Fruit fly (Drosophila melanogaster) whole organism, embryonic: ENCODE results near the gene Lamtor5.

Experiments used
- Awh ChIP-seq: fragments of 200-800 bp; sonication (Bioruptor generic); IDR thresholded peaks from 2 replicates; pipeline ENCODE4, ENCODE4 v1.3.6; 2022; ENCODE audit warnings: missing biosample characterization, missing genetic modification characterization
- Bteb2 ChIP-seq: fragments of 200-800 bp; sonication (Bioruptor generic); optimal IDR thresholded peaks from 2 replicates; lab custom pipeline; 2016; ENCODE audit warnings: missing biosample characterization, missing genetic modification characterization
- CG10147 ChIP-seq: fragments of 200-800 bp; sonication (Bioruptor generic); optimal IDR thresholded peaks from 2 replicates; lab custom pipeline; 2019; ENCODE audit warnings: missing biosample characterization, mild to moderate bottlenecking, missing genetic modification characterization, moderate library complexity
- CG10366 ChIP-seq: fragments of 200-800 bp; sonication (Bioruptor generic); IDR thresholded peaks from 2 replicates; pipeline ENCODE4 v1.3.6; 2022; ENCODE audit warnings: missing biosample characterization, missing genetic modification characterization
- CG11398 ChIP-seq: fragments of 200-800 bp; sonication (Bioruptor generic); optimal IDR thresholded peaks from 2 replicates; lab custom pipeline; 2016; ENCODE audit warnings: missing biosample characterization, missing genetic modification characterization
- CG12219 ChIP-seq: fragments of 200-800 bp; sonication (Bioruptor generic); optimal IDR thresholded peaks from 3 replicates; lab custom pipeline; 2018; ENCODE audit warnings: missing biosample characterization, mild to moderate bottlenecking, missing genetic modification characterization
- CG12744 ChIP-seq: fragments of 200-800 bp; sonication (Bioruptor generic); optimal IDR thresholded peaks from 2 replicates; lab custom pipeline; 2016; ENCODE audit warnings: missing biosample characterization, missing genetic modification characterization
- CG13775 ChIP-seq: fragments of 200-800 bp; sonication (Bioruptor generic); optimal IDR thresholded peaks from 3 replicates; lab custom pipeline; 2017; ENCODE audit warnings: missing biosample characterization, mild to moderate bottlenecking, missing genetic modification characterization
- CG14050 ChIP-seq: fragments of 200-800 bp; sonication (Bioruptor generic); IDR thresholded peaks from 3 replicates; pipeline ENCODE4 v1.3.6; 2022; ENCODE audit warnings: missing biosample characterization, missing genetic modification characterization
- CG14710 ChIP-seq: fragments of 200-800 bp; sonication (Bioruptor generic); optimal IDR thresholded peaks from 3 replicates; lab custom pipeline; 2019; ENCODE audit warnings: missing biosample characterization, mild to moderate bottlenecking, missing genetic modification characterization, moderate library complexity
- CG15514 ChIP-seq: fragments of 200-800 bp; sonication (Bioruptor generic); optimal IDR thresholded peaks from 3 replicates; lab custom pipeline; 2017; ENCODE audit warnings: missing biosample characterization, missing genetic modification characterization, mild to moderate bottlenecking, moderate library complexity, missing genetic modification reagents
- CG1602 ChIP-seq: fragments of 200-800 bp; sonication (Bioruptor generic); optimal IDR thresholded peaks from 3 replicates; lab custom pipeline; 2016; ENCODE audit warnings: missing biosample characterization, missing genetic modification characterization
- CG2202 ChIP-seq: fragments of 200-800 bp; sonication (Bioruptor generic); optimal IDR thresholded peaks from 2 replicates; lab custom pipeline; 2018; ENCODE audit warnings: missing biosample characterization, mild to moderate bottlenecking, missing genetic modification characterization
- CG2712 ChIP-seq: fragments of 200-800 bp; optimal IDR thresholded peaks from 3 replicates; lab custom pipeline; 2019; ENCODE audit warnings: missing biosample characterization, mild to moderate bottlenecking, missing genetic modification characterization, moderate library complexity
- CG3163 ChIP-seq: fragments of 200-800 bp; sonication (Bioruptor generic); optimal IDR thresholded peaks from 3 replicates; lab custom pipeline; 2016; ENCODE audit warnings: missing biosample characterization, missing genetic modification characterization
- CG4424 ChIP-seq: fragments of 200-800 bp; sonication (Bioruptor generic); optimal IDR thresholded peaks from 3 replicates; lab custom pipeline; 2016; ENCODE audit warnings: missing biosample characterization, missing genetic modification characterization
- CG6272 ChIP-seq: fragments of 200-800 bp; sonication (Bioruptor generic); IDR thresholded peaks from 2 replicates; pipeline ENCODE4 v1.3.6; 2022; ENCODE audit warnings: missing biosample characterization, missing genetic modification characterization
- CG6683 ChIP-seq: fragments of 200-800 bp; sonication (Bioruptor generic); optimal IDR thresholded peaks from 2 replicates; lab custom pipeline; 2017; ENCODE audit warnings: missing biosample characterization, mild to moderate bottlenecking, missing genetic modification characterization, missing genetic modification reagents
- CG7745 ChIP-seq: fragments of 200-800 bp; sonication (Bioruptor generic); optimal IDR thresholded peaks from 2 replicates; lab custom pipeline; 2018; ENCODE audit warnings: missing biosample characterization, mild to moderate bottlenecking, missing genetic modification characterization, moderate library complexity
- CG9215 ChIP-seq: fragments of 200-800 bp; sonication (Bioruptor generic); IDR thresholded peaks from 2 replicates; pipeline ENCODE4 v1.3.6; 2022; ENCODE audit warnings: missing biosample characterization, missing genetic modification characterization
- D19B ChIP-seq: fragments of 200-800 bp; sonication (Bioruptor generic); optimal IDR thresholded peaks from 2 replicates; lab custom pipeline; 2017; ENCODE audit warnings: missing biosample characterization, mild to moderate bottlenecking, missing genetic modification characterization
- Dip2 ChIP-seq: fragments of 200-800 bp; sonication (Bioruptor generic); IDR thresholded peaks from 2 replicates; pipeline ENCODE4 v1.3.6; 2022; ENCODE audit warnings: missing biosample characterization, missing genetic modification characterization
- E2f1 ChIP-seq: fragments of 200-800 bp; sonication (Bioruptor generic); IDR thresholded peaks from 2 replicates; pipeline ENCODE4 v1.3.6; 2022; ENCODE audit warnings: missing biosample characterization, missing genetic modification characterization
- Fer2 ChIP-seq: fragments of 200-800 bp; sonication (Bioruptor generic); optimal IDR thresholded peaks from 2 replicates; lab custom pipeline; 2018; ENCODE audit warnings: missing biosample characterization, mild to moderate bottlenecking, missing genetic modification characterization, moderate library complexity
- Fer3 ChIP-seq: fragments of 200-800 bp; sonication (Bioruptor generic); optimal IDR thresholded peaks from 2 replicates; lab custom pipeline; 2018; ENCODE audit warnings: missing biosample characterization, mild to moderate bottlenecking, missing genetic modification characterization, moderate library complexity
- Gsc ChIP-seq: fragments of 200-800 bp; sonication (Bioruptor generic); IDR thresholded peaks from 2 replicates; pipeline ENCODE4 v1.3.6; 2022; ENCODE audit warnings: missing biosample characterization, missing genetic modification characterization
- H15 ChIP-seq: fragments of 200-800 bp; sonication (Bioruptor generic); IDR thresholded peaks from 3 replicates; pipeline ENCODE4 v1.3.6; 2022; ENCODE audit warnings: missing biosample characterization, missing genetic modification characterization
- Hr3 ChIP-seq: fragments of 200-800 bp; sonication (Bioruptor generic); optimal IDR thresholded peaks from 3 replicates; lab custom pipeline; 2016; ENCODE audit warnings: missing biosample characterization, missing genetic modification characterization
- Hr39 ChIP-seq: fragments of >200 bp; optimal IDR thresholded peaks from 2 replicates; lab custom pipeline; 2017
- Med ChIP-seq: fragments of 200-800 bp; sonication (Bioruptor generic); peaks from one replicate; lab custom pipeline; 2016; ENCODE audit warnings: missing biosample characterization, missing genetic modification characterization, mild to moderate bottlenecking, inconsistent platforms, moderate library complexity
- NC2β ChIP-seq: fragments of 200-800 bp; sonication (Bioruptor generic); optimal IDR thresholded peaks from 2 replicates; lab custom pipeline; 2016; ENCODE audit warnings: missing biosample characterization, missing genetic modification characterization
- Side ChIP-seq: fragments of 200-800 bp; sonication (Bioruptor generic); optimal IDR thresholded peaks from 2 replicates; lab custom pipeline; 2016; ENCODE audit warnings: missing biosample characterization, missing genetic modification characterization
- Xrp1 ChIP-seq: fragments of 200-800 bp; sonication (Bioruptor generic); IDR thresholded peaks from 2 replicates; pipeline ENCODE4 v1.3.6; 2022; ENCODE audit warnings: missing biosample characterization, missing genetic modification characterization
- croc ChIP-seq: fragments of 200-800 bp; sonication (Bioruptor generic); conservative IDR thresholded peaks from 3 replicates; pipeline ENCODE4 v1.3.6; 2022; ENCODE audit warnings: missing biosample characterization, missing genetic modification characterization
- crol ChIP-seq: fragments of 200-800 bp; sonication (Bioruptor generic); IDR thresholded peaks from 2 replicates; pipeline ENCODE4 v1.3.6; 2022; ENCODE audit warnings: missing biosample characterization, missing genetic modification characterization
- ems ChIP-seq: fragments of 200-800 bp; sonication (Bioruptor generic); optimal IDR thresholded peaks from 3 replicates; lab custom pipeline; 2016; ENCODE audit warnings: missing biosample characterization, missing genetic modification characterization
- ewg ChIP-seq: fragments of 200-800 bp; sonication (Bioruptor generic); optimal IDR thresholded peaks from 3 replicates; lab custom pipeline; 2017; ENCODE audit warnings: mild to moderate bottlenecking, missing biosample characterization, missing genetic modification reagents, missing genetic modification characterization
- gcm ChIP-seq: fragments of 200-800 bp; sonication (Bioruptor generic); optimal IDR thresholded peaks from 2 replicates; lab custom pipeline; 2019; ENCODE audit warnings: missing biosample characterization, mild to moderate bottlenecking, missing genetic modification characterization, moderate library complexity
- gsb-n ChIP-seq: fragments of 200-800 bp; sonication (Bioruptor generic); optimal IDR thresholded peaks from 3 replicates; lab custom pipeline; 2018; ENCODE audit warnings: missing biosample characterization, mild to moderate bottlenecking, missing genetic modification characterization
- jumu ChIP-seq: fragments of 200-800 bp; sonication (Bioruptor generic); optimal IDR thresholded peaks from 3 replicates; lab custom pipeline; 2016; ENCODE audit warnings: missing biosample characterization, missing genetic modification characterization
- kah ChIP-seq: fragments of 200-800 bp; sonication (Bioruptor generic); optimal IDR thresholded peaks from 2 replicates; lab custom pipeline; 2018; ENCODE audit warnings: missing biosample characterization, mild to moderate bottlenecking, missing genetic modification characterization
- kay ChIP-seq: fragments of 200-800 bp; sonication (Bioruptor generic); optimal IDR thresholded peaks from 2 replicates; lab custom pipeline; 2016; ENCODE audit warnings: missing biosample characterization, missing genetic modification characterization
- lmd ChIP-seq: fragments of 200-800 bp; sonication (Bioruptor generic); IDR thresholded peaks from 2 replicates; pipeline ENCODE4 v1.3.6; 2022; ENCODE audit warnings: missing biosample characterization, missing genetic modification characterization
- mam ChIP-seq: fragments of 200-800 bp; sonication (Bioruptor generic); optimal IDR thresholded peaks from 3 replicates; lab custom pipeline; 2016; ENCODE audit warnings: missing biosample characterization, missing genetic modification characterization
- pita ChIP-seq: fragments of 200-800 bp; sonication (Bioruptor generic); optimal IDR thresholded peaks from 2 replicates; lab custom pipeline; 2017; ENCODE audit warnings: missing biosample characterization, mild to moderate bottlenecking, missing genetic modification characterization
- pzg ChIP-seq: fragments of 200-800 bp; sonication (Bioruptor generic); optimal IDR thresholded peaks from 3 replicates; lab custom pipeline; 2018; ENCODE audit warnings: missing biosample characterization, mild to moderate bottlenecking, missing genetic modification characterization, moderate library complexity
- ro ChIP-seq: fragments of 200-800 bp; sonication (Bioruptor generic); IDR thresholded peaks from 2 replicates; pipeline ENCODE4 v1.3.6; 2022; ENCODE audit warnings: missing biosample characterization, missing genetic modification characterization
- run ChIP-seq: fragments of 200-800 bp; sonication (Bioruptor generic); optimal IDR thresholded peaks from 3 replicates; lab custom pipeline; 2018; ENCODE audit warnings: missing biosample characterization, mild to moderate bottlenecking, missing genetic modification characterization
- sisA ChIP-seq: fragments of 200-800 bp; sonication (Bioruptor generic); IDR thresholded peaks from 2 replicates; pipeline ENCODE4 v1.3.6; 2022; ENCODE audit warnings: missing biosample characterization, missing genetic modification characterization
- so ChIP-seq: fragments of 200-800 bp; sonication (Bioruptor generic); IDR thresholded peaks from 3 replicates; pipeline ENCODE4 v1.3.6; 2022; ENCODE audit warnings: missing biosample characterization, missing genetic modification characterization
- stwl ChIP-seq: fragments of 200-800 bp; sonication (Bioruptor generic); optimal IDR thresholded peaks from 3 replicates; lab custom pipeline; 2018; ENCODE audit warnings: missing biosample characterization, mild to moderate bottlenecking, missing genetic modification characterization, moderate library complexity
- wek ChIP-seq: fragments of 200-800 bp; sonication (Bioruptor generic); optimal IDR thresholded peaks from 3 replicates; lab custom pipeline; 2018; ENCODE audit warnings: missing biosample characterization, mild to moderate bottlenecking, missing genetic modification characterization, moderate library complexity
- wor ChIP-seq: fragments of 200-800 bp; sonication (Bioruptor generic); IDR thresholded peaks from 2 replicates; pipeline ENCODE4 v1.3.6; 2022; ENCODE audit warnings: missing biosample characterization, missing genetic modification characterization

The Lamtor5 gene

dm6 chrX:1880139-1880556, 21.4 kb upstream of the Lamtor5 start, which contains the start of gene Coa8 (continued):
- TF ChIP-seq croc (GFP tag; lab: Robert Waterston, UW) = no peak
- TF ChIP-seq CG11398 = no peak
- TF ChIP-seq Dip2 (GFP tag; lab: Robert Waterston, UW) = no peak
- no peak for TF ChIP-seq kah (GFP tag; lab: Kevin White, UChicago)
- TF ChIP-seq CG15514 (GFP tag; lab: Kevin White, UChicago) = peak; percentile 53
- no peak for TF ChIP-seq CG2202 (tag; lab: Kevin White, UChicago)
- TF ChIP-seq CG9215 (GFP tag; lab: Robert Waterston, UW) = peak; percentile 50
- no peak for TF ChIP-seq kay (GFP tag; lab: Kevin White, UChicago)
- no peak for TF ChIP-seq run (tag; lab: Kevin White, UChicago)
- TF ChIP-seq wek (GFP tag; lab: Kevin White, UChicago) = peak; percentile 91
- peak; percentile 2 for TF ChIP-seq Bteb2
- peak; percentile 3 for TF ChIP-seq CG10147 (GFP tag; lab: Kevin White, UChicago)
- TF ChIP-seq sisA (GFP tag; lab: Robert Waterston, UW) = peak; percentile 40
- no peak for TF ChIP-seq Side
- peak; percentile 40 for TF ChIP-seq mam (GFP tag; lab: Kevin White, UChicago)
- 0 out of 3 replicates have a peak, but pooled peaks have one; percentile 44 for TF ChIP-seq so (GFP tag; lab: Robert Waterston, UW)
- TF ChIP-seq CG14710 (tag; lab: Kevin White, UChicago) = no peak
- TF ChIP-seq Awh (GFP tag; lab: Robert Waterston, UW) = 0 out of 2 replicates have a peak, but pooled peaks have one; percentile 42
- no peak for TF ChIP-seq Hr39
- peak; percentile 22 for TF ChIP-seq CG2712 (tag; lab: Kevin White, UChicago)
- TF ChIP-seq Fer2 = no peak
- TF ChIP-seq CG6683 = no peak
- TF ChIP-seq ewg = no peak
- no peak for TF ChIP-seq stwl (tag; lab: Kevin White, UChicago)
- TF ChIP-seq crol (GFP tag; lab: Robert Waterston, UW) = no peak
- TF ChIP-seq Fer3 (tag; lab: Kevin White, UChicago) = peak; percentile 24
- TF ChIP-seq pzg (GFP tag; lab: Kevin White, UChicago) = peak; percentile 46
- TF ChIP-seq D19B (GFP tag; lab: Kevin White, UChicago) = no peak
- no peak for TF ChIP-seq gcm (GFP tag; lab: Kevin White, UChicago)
- TF ChIP-seq pita (GFP tag; lab: Kevin White, UChicago) = no peak
- peak; percentile 50; the same call in 1 of the 2 replicates for TF ChIP-seq lmd (GFP tag; lab: Robert Waterston, UW)
- TF ChIP-seq gsb-n = no peak
- TF ChIP-seq CG3163 (GFP tag; lab: Kevin White, UChicago) = no peak
- TF ChIP-seq CG12219 (GFP tag; lab: Kevin White, UChicago) = no peak
- peak; percentile 17 for TF ChIP-seq jumu (GFP tag; lab: Kevin White, UChicago)
- TF ChIP-seq CG1602 = no peak
- TF ChIP-seq Hr3 (GFP tag; lab: Kevin White, UChicago) = no peak
- TF ChIP-seq CG4424 = peak; percentile 4
- TF ChIP-seq CG7745 (tag; lab: Kevin White, UChicago) = no peak
- peak; percentile 89 for TF ChIP-seq Med
- no peak for TF ChIP-seq Gsc (GFP tag; lab: Robert Waterston, UW)
- TF ChIP-seq ro (GFP tag; lab: Robert Waterston, UW) = no peak
- no peak for TF ChIP-seq NC2β (GFP tag; lab: Kevin White, UChicago)
- TF ChIP-seq CG10366 (GFP tag; lab: Robert Waterston, UW) = peak; percentile 41
- no peak for TF ChIP-seq E2f1 (GFP tag; lab: Robert Waterston, UW)
- TF ChIP-seq wor (GFP tag; lab: Robert Waterston, UW) = no peak
- no peak for TF ChIP-seq CG12744
- TF ChIP-seq Xrp1 (GFP tag; lab: Robert Waterston, UW) = peak; percentile 44
- no peak for TF ChIP-seq CG14050 (GFP tag; lab: Robert Waterston, UW)
- no peak for TF ChIP-seq CG13775 (GFP tag; lab: Kevin White, UChicago)
- TF ChIP-seq ems = peak; percentile 19
- 0 out of 2 replicates have a peak, but pooled peaks have one; percentile 5 for TF ChIP-seq CG6272 (GFP tag; lab: Robert Waterston, UW)
- TF ChIP-seq H15 = no peak; the same call in 2 of the 3 replicates
